Worm (Caenorhabditis elegans) whole organism, L1 larva: ENCODE results near the gene srz-56.

Experiments
- aly-2 ChIP-seq: fragments of 150-350 bp; optimal IDR thresholded peaks from 2 replicates; lab custom pipeline; 2014; ENCODE audit warnings: missing biosample characterization, missing genetic modification characterization
- blmp-1 ChIP-seq: fragments of 150-350 bp; optimal IDR thresholded peaks from 2 replicates; lab custom pipeline; 2014; ENCODE audit warnings: missing biosample characterization, missing genetic modification characterization
- ceh-63 ChIP-seq: fragments of 200-800 bp; sonication (Bioruptor generic); optimal IDR thresholded peaks from 2 replicates; lab custom pipeline; 2018; ENCODE audit warnings: mild to moderate bottlenecking, missing genetic modification characterization, missing compliant biosample characterization
- ceh-82 ChIP-seq, 3 experiments: fragments of 150-350 bp in 1 of 3; sonication (generic microtip) in 2 of 3; optimal IDR thresholded peaks; 2 replicates each; lab custom pipeline; 2014 to 2017; ENCODE audit warnings: missing biosample characterization in 3 of 3, missing genetic modification characterization in 3 of 3
- dpl-1 ChIP-seq, 3 experiments: fragments of 150-350 bp in 2 of 3; sonication (generic microtip) in 1 of 3; optimal IDR thresholded peaks; 2 replicates each; lab custom pipeline; 2014 to 2017; ENCODE audit warnings: missing biosample characterization in 3 of 3, missing genetic modification characterization in 3 of 3, missing genetic modification reagents in 3 of 3
- hlh-4 ChIP-seq: sonication (generic microtip); optimal IDR thresholded peaks from 2 replicates; lab custom pipeline; 2016; ENCODE audit warnings: mild to moderate bottlenecking, missing genetic modification characterization, missing compliant biosample characterization
- lin-14 ChIP-seq: fragments of 200-800 bp; sonication (Bioruptor generic); optimal IDR thresholded peaks from 2 replicates; lab custom pipeline; 2018; ENCODE audit warnings: mild to moderate bottlenecking, missing genetic modification characterization, moderate library complexity, missing compliant biosample characterization
- nhr-237 ChIP-seq: fragments of 150-350 bp; optimal IDR thresholded peaks from 2 replicates; lab custom pipeline; 2014; ENCODE audit warnings: missing biosample characterization, missing genetic modification characterization
- pqm-1 ChIP-seq: sonication (generic microtip); optimal IDR thresholded peaks from 3 replicates; lab custom pipeline; 2017; ENCODE audit warnings: missing biosample characterization, missing genetic modification characterization
- tbx-2 ChIP-seq: sonication (generic microtip); optimal IDR thresholded peaks from 2 replicates; lab custom pipeline; 2016; ENCODE audit warnings: missing genetic modification characterization, missing compliant biosample characterization
- unc-130 ChIP-seq: fragments of 150-350 bp; optimal IDR thresholded peaks from 2 replicates; lab custom pipeline; 2017; ENCODE audit warnings: missing biosample characterization, missing genetic modification characterization, inconsistent platforms
- zag-1 ChIP-seq: fragments of 150-350 bp; optimal IDR thresholded peaks from 2 replicates; lab custom pipeline; 2014; ENCODE audit warnings: missing biosample characterization, missing genetic modification characterization
- ztf-4 ChIP-seq: fragments of 150-350 bp; optimal IDR thresholded peaks from 2 replicates; lab custom pipeline; 2014; ENCODE audit warnings: missing biosample characterization, missing genetic modification characterization

- TF ChIP-seq blmp-1 (no peak), hlh-4 (tag; lab: Kevin White, UChicago) (no peak), zag-1 (tag; lab: Kevin White, UChicago) (no peak), pqm-1 (tag; lab: Kevin White, UChicago) (no peak), nhr-237 (tag; lab: Kevin White, UChicago) (no peak), ceh-82 (tag; optimal IDR thresholded peaks at IDR 0.05; lab: Kevin White, UChicago) (no peak), lin-14 (no peak), ceh-63 (no peak), unc-130 (no peak), tbx-2 (tag; lab: Kevin White, UChicago) (no peak), aly-2 (tag; lab: Kevin White, UChicago) (no peak), ztf-4 (no peak), dpl-1 (GFP tag; optimal IDR thresholded peaks at IDR 0.05; lab: Kevin White, UChicago) (no peak)
Observed at ce11 chrIII:2219408-2219807, 21.2 kb upstream of the srz-56 start, which contains the start of gene fbxa-12.
